Worm (Caenorhabditis elegans) whole organism, late embryonic: Measurements from ENCODE around the gene sri-6.
A peak's percentile ranks its signal among the peaks of the same experiment; 100 is the strongest.

Experiments
- C38D4.7 ChIP-seq: fragments of 200-800 bp; sonication (Bioruptor generic); optimal IDR thresholded peaks from 2 replicates; lab custom pipeline; 2018; ENCODE audit warnings: mild to moderate bottlenecking, missing genetic modification characterization, moderate library complexity, missing compliant biosample characterization
- F13H6.1 ChIP-seq: sonication (generic microtip); optimal IDR thresholded peaks from 2 replicates; lab custom pipeline; 2016; ENCODE audit warnings: missing genetic modification characterization, missing compliant biosample characterization
- T23F11.4 ChIP-seq: fragments of 200-800 bp; sonication (Bioruptor generic); optimal IDR thresholded peaks from 2 replicates; lab custom pipeline; 2018; ENCODE audit warnings: mild to moderate bottlenecking, missing genetic modification characterization, missing compliant biosample characterization
- Y22D7AL.16 ChIP-seq: sonication (generic microtip); optimal IDR thresholded peaks from 2 replicates; lab custom pipeline; 2016; ENCODE audit warnings: missing genetic modification characterization, missing compliant biosample characterization
- ama-1 ChIP-seq: fragments of 150-350 bp; optimal IDR thresholded peaks from 2 replicates; lab custom pipeline; 2014
- ceh-14 ChIP-seq: sonication (generic microtip); optimal IDR thresholded peaks from 2 replicates; lab custom pipeline; 2016; ENCODE audit warnings: missing genotype, missing genetic modification characterization, missing compliant biosample characterization
- ceh-18 ChIP-seq: sonication (generic microtip); optimal IDR thresholded peaks from 2 replicates; lab custom pipeline; 2016; ENCODE audit warnings: missing genetic modification characterization, missing compliant biosample characterization
- ceh-19 ChIP-seq: fragments of 200-800 bp; sonication (Bioruptor generic); optimal IDR thresholded peaks from 2 replicates; lab custom pipeline; 2018; ENCODE audit warnings: mild to moderate bottlenecking, missing genetic modification characterization, missing compliant biosample characterization
- ceh-2 ChIP-seq: sonication (generic microtip); optimal IDR thresholded peaks from 2 replicates; lab custom pipeline; 2016; ENCODE audit warnings: missing genotype, missing genetic modification characterization, missing compliant biosample characterization
- ceh-22 ChIP-seq: sonication (generic microtip); optimal IDR thresholded peaks from 2 replicates; lab custom pipeline; 2017; ENCODE audit warnings: missing biosample characterization, missing genetic modification characterization
- ceh-31 ChIP-seq: sonication (generic microtip); optimal IDR thresholded peaks from 2 replicates; lab custom pipeline; 2016; ENCODE audit warnings: missing genetic modification characterization, missing compliant biosample characterization
- ceh-34 ChIP-seq: sonication (generic microtip); optimal IDR thresholded peaks from 2 replicates; lab custom pipeline; 2016; ENCODE audit warnings: mild to moderate bottlenecking, missing genetic modification characterization, missing compliant biosample characterization
- ceh-48 ChIP-seq: sonication (generic microtip); optimal IDR thresholded peaks from 2 replicates; lab custom pipeline; 2016; ENCODE audit warnings: missing genetic modification characterization, inconsistent platforms, missing compliant biosample characterization
- ceh-9 ChIP-seq: sonication (generic microtip); optimal IDR thresholded peaks from 2 replicates; lab custom pipeline; 2016; ENCODE audit warnings: mild to moderate bottlenecking, missing genetic modification characterization, inconsistent platforms, missing compliant biosample characterization
- che-1 ChIP-seq: sonication (generic microtip); optimal IDR thresholded peaks from 2 replicates; lab custom pipeline; 2016; ENCODE audit warnings: mild to moderate bottlenecking, missing genetic modification characterization, missing compliant biosample characterization
- dmd-4 ChIP-seq: sonication (generic microtip); optimal IDR thresholded peaks from 2 replicates; lab custom pipeline; 2016; ENCODE audit warnings: borderline replicate concordance, missing genetic modification characterization, missing compliant biosample characterization
- dve-1 ChIP-seq: sonication (generic microtip); optimal IDR thresholded peaks from 2 replicates; lab custom pipeline; 2017; ENCODE audit warnings: antibody characterized with exemption, mild to moderate bottlenecking, missing genetic modification characterization, missing compliant biosample characterization
- ets-4 ChIP-seq: sonication (generic microtip); optimal IDR thresholded peaks from 2 replicates; lab custom pipeline; 2016; ENCODE audit warnings: missing genetic modification characterization, missing compliant biosample characterization
- eyg-1 ChIP-seq: sonication (generic microtip); optimal IDR thresholded peaks from 2 replicates; lab custom pipeline; 2016; ENCODE audit warnings: missing genotype, missing genetic modification characterization, missing compliant biosample characterization
- fax-1 ChIP-seq: sonication (generic microtip); optimal IDR thresholded peaks from 2 replicates; lab custom pipeline; 2016; ENCODE audit warnings: missing genotype, missing genetic modification characterization, missing compliant biosample characterization
- fkh-6 ChIP-seq: sonication (generic microtip); optimal IDR thresholded peaks from 2 replicates; lab custom pipeline; 2016; ENCODE audit warnings: missing genetic modification characterization, missing compliant biosample characterization
- gmeb-2 ChIP-seq: sonication (generic microtip); optimal IDR thresholded peaks from 2 replicates; lab custom pipeline; 2016; ENCODE audit warnings: missing genetic modification characterization, inconsistent platforms, missing compliant biosample characterization
- hlh-13 ChIP-seq: fragments of 200-800 bp; sonication (Bioruptor generic); optimal IDR thresholded peaks from 2 replicates; lab custom pipeline; 2018; ENCODE audit warnings: mild to moderate bottlenecking, missing genetic modification characterization, missing compliant biosample characterization
- hlh-15 ChIP-seq: sonication (generic microtip); optimal IDR thresholded peaks from 2 replicates; lab custom pipeline; 2016; ENCODE audit warnings: missing genetic modification characterization, missing compliant biosample characterization
- hlh-30 ChIP-seq: sonication (generic microtip); optimal IDR thresholded peaks from 2 replicates; lab custom pipeline; 2017; ENCODE audit warnings: antibody characterized with exemption, missing genetic modification characterization, missing compliant biosample characterization; ENCODE audit not compliant: insufficient read depth
- hlh-6 ChIP-seq: sonication (generic microtip); optimal IDR thresholded peaks from 2 replicates; lab custom pipeline; 2016; ENCODE audit warnings: missing genotype, missing genetic modification characterization, missing compliant biosample characterization
- hlh-8 ChIP-seq: sonication (generic microtip); optimal IDR thresholded peaks from 2 replicates; lab custom pipeline; 2016; ENCODE audit warnings: missing genotype, missing genetic modification characterization, missing compliant biosample characterization
- lim-6 ChIP-seq: sonication (generic microtip); optimal IDR thresholded peaks from 2 replicates; lab custom pipeline; 2016; ENCODE audit warnings: missing genetic modification characterization, missing compliant biosample characterization
- lin-11 ChIP-seq: fragments of 200-800 bp; sonication (Bioruptor generic); optimal IDR thresholded peaks from 2 replicates; lab custom pipeline; 2018; ENCODE audit warnings: mild to moderate bottlenecking, missing genetic modification characterization, missing compliant biosample characterization
- madf-2 ChIP-seq: sonication (generic microtip); optimal IDR thresholded peaks from 2 replicates; lab custom pipeline; 2017; ENCODE audit warnings: missing genetic modification characterization, missing compliant biosample characterization
- mec-3 ChIP-seq: sonication (generic microtip); optimal IDR thresholded peaks from 2 replicates; lab custom pipeline; 2016; ENCODE audit warnings: borderline replicate concordance, missing genetic modification characterization, missing compliant biosample characterization
- nfya-1 ChIP-seq: sonication (generic microtip); optimal IDR thresholded peaks from 2 replicates; lab custom pipeline; 2017; ENCODE audit warnings: missing genetic modification characterization, mild to moderate bottlenecking, missing compliant biosample characterization, antibody characterized with exemption, moderate library complexity
- nhr-11 ChIP-seq: fragments of 150-350 bp; optimal IDR thresholded peaks from 2 replicates; lab custom pipeline; 2014; ENCODE audit warnings: missing biosample characterization, missing genetic modification characterization
- nhr-232 ChIP-seq: sonication (generic microtip); optimal IDR thresholded peaks from 2 replicates; lab custom pipeline; 2016; ENCODE audit warnings: missing genetic modification characterization, missing compliant biosample characterization
- npax-4 ChIP-seq: sonication (generic microtip); optimal IDR thresholded peaks from 2 replicates; lab custom pipeline; 2016; ENCODE audit warnings: missing genetic modification characterization, missing compliant biosample characterization
- odd-2 ChIP-seq: sonication (generic microtip); optimal IDR thresholded peaks from 2 replicates; lab custom pipeline; 2017; ENCODE audit warnings: antibody characterized with exemption, mild to moderate bottlenecking, missing genetic modification characterization, missing compliant biosample characterization
- pat-9 ChIP-seq: fragments of 200-800 bp; sonication (Bioruptor generic); optimal IDR thresholded peaks from 2 replicates; lab custom pipeline; 2018; ENCODE audit warnings: mild to moderate bottlenecking, missing genetic modification characterization, moderate library complexity, missing compliant biosample characterization
- pax-1 ChIP-seq: fragments of 150-350 bp; optimal IDR thresholded peaks from 2 replicates; lab custom pipeline; 2014; ENCODE audit warnings: missing biosample characterization, missing genetic modification characterization
- pha-2 ChIP-seq: sonication (generic microtip); optimal IDR thresholded peaks from 2 replicates; lab custom pipeline; 2017; ENCODE audit warnings: mild to moderate bottlenecking, missing genetic modification characterization, missing compliant biosample characterization
- pha-4 ChIP-seq: fragments of 150-350 bp; optimal IDR thresholded peaks from 2 replicates; lab custom pipeline; 2018; ENCODE audit warnings: missing biosample characterization, missing genetic modification reagents, missing genetic modification characterization
- rnt-1 ChIP-seq: sonication (generic microtip); optimal IDR thresholded peaks from 2 replicates; lab custom pipeline; 2016; ENCODE audit warnings: missing genetic modification characterization, missing compliant biosample characterization
- sdc-2 ChIP-seq: sonication (generic microtip); optimal IDR thresholded peaks from 2 replicates; lab custom pipeline; 2016; ENCODE audit warnings: missing genotype, missing genetic modification characterization, missing compliant biosample characterization
- sox-2 ChIP-seq: fragments of 200-800 bp; sonication (Bioruptor generic); IDR thresholded peaks from 2 replicates; pipeline ENCODE4 v1.3.6; 2022; ENCODE audit warnings: missing genetic modification reagents, missing genetic modification characterization, missing compliant biosample characterization
- sox-4 ChIP-seq: sonication (generic microtip); optimal IDR thresholded peaks from 2 replicates; lab custom pipeline; 2017; ENCODE audit warnings: mild to moderate bottlenecking, missing genetic modification characterization, inconsistent platforms, missing compliant biosample characterization
- syd-9 ChIP-seq: sonication (generic microtip); optimal IDR thresholded peaks from 2 replicates; lab custom pipeline; 2016; ENCODE audit warnings: mild to moderate bottlenecking, missing genetic modification characterization, moderate library complexity, missing compliant biosample characterization
- ttx-3 ChIP-seq: sonication (generic microtip); optimal IDR thresholded peaks from 2 replicates; lab custom pipeline; 2016; ENCODE audit warnings: missing genetic modification reagents, missing genetic modification characterization, missing compliant biosample characterization
- unc-3 ChIP-seq, 2 experiments: fragments of 200-800 bp in 1 of 2; sonication (Bioruptor generic) in 1 of 2; sonication (generic microtip) in 1 of 2; conservative IDR thresholded peaks in 1 of 2; optimal IDR thresholded peaks in 1 of 2; 2 replicates each; pipeline versions ENCODE4 v1.3.6 to Lab custom; 2016 to 2022; ENCODE audit warnings: missing compliant biosample characterization in 2 of 2, missing genetic modification characterization in 2 of 2, missing genetic modification reagents in 1 of 2
- unc-42 ChIP-seq: sonication (generic microtip); optimal IDR thresholded peaks from 2 replicates; lab custom pipeline; 2016; ENCODE audit warnings: missing genotype, missing genetic modification characterization, missing compliant biosample characterization
- unc-55 ChIP-seq: sonication (generic microtip); optimal IDR thresholded peaks from 2 replicates; lab custom pipeline; 2017; ENCODE audit warnings: missing biosample characterization, missing genetic modification reagents, missing genetic modification characterization
- unc-86 ChIP-seq: sonication (generic microtip); optimal IDR thresholded peaks from 2 replicates; lab custom pipeline; 2016; ENCODE audit warnings: missing genetic modification characterization, missing compliant biosample characterization
- zip-5 ChIP-seq: sonication (generic microtip); optimal IDR thresholded peaks from 2 replicates; lab custom pipeline; 2016; ENCODE audit warnings: missing genetic modification characterization, missing compliant biosample characterization
- ztf-16 ChIP-seq: sonication (generic microtip); optimal IDR thresholded peaks from 2 replicates; lab custom pipeline; 2017; ENCODE audit warnings: missing genetic modification characterization, missing compliant biosample characterization

sri-6 gene

DNA sequence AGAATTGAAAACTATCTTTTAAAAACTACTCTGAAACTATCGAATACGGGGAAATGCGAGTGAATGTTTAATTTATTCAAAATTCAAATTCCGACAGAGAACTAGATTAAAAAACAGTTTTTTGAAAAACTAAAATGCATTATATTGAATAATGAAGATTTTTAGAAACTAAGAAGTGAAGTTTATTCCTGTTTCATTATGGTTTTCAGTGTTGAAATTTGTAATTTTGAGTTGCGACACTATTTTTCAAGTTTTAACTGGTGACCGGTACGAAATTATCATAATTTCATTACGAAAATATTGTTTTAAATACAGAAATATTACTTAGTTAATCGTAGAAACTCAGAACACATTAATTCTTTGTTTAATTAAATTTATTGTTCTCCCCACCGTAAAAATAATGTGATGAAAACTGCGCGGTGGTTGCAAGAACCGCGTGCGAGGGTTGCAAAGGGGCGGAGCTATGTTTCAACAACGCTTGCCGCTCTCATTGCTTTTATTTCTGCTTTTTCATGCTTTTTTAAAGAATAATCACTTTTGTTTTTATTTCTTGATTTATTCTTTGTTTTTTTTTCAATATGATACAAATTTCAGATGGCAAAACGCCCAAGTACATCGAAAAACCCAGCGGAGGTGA is 9.2 kb upstream of the sri-6 start, which contains the start of gene him-17:
TSS of gene him-17 (plus strand) at position 595 of the 637 bp plus-strand sequence.
- no peak for TF ChIP-seq ama-1
- no peak for TF ChIP-seq nhr-11
- TF ChIP-seq dmd-4 (tag; lab: Kevin White, UChicago) = no peak
- peak; percentile 56 for TF ChIP-seq unc-42
- TF ChIP-seq fax-1 (tag; lab: Kevin White, UChicago) = peak; percentile 15
- TF ChIP-seq ets-4 = no peak
- peak; percentile 58 for TF ChIP-seq pat-9 (tag; lab: Kevin White, UChicago)
- no peak for TF ChIP-seq ceh-9
- peak; percentile 57 for TF ChIP-seq nfya-1 (tag; lab: Kevin White, UChicago)
- TF ChIP-seq C38D4.7 = peak; percentile 47
- no peak for TF ChIP-seq ztf-16 (tag; lab: Kevin White, UChicago)
- TF ChIP-seq ceh-34 = peak; percentile 45
- TF ChIP-seq ceh-2 (tag; lab: Kevin White, UChicago) = peak; percentile 23
- TF ChIP-seq hlh-6 = no peak
- no peak for TF ChIP-seq lim-6 (tag; lab: Kevin White, UChicago)
- peak; percentile 25 for TF ChIP-seq hlh-15 (tag; lab: Kevin White, UChicago)
- no peak for TF ChIP-seq eyg-1
- TF ChIP-seq ceh-48 (tag; lab: Kevin White, UChicago) = no peak
- no peak for TF ChIP-seq pax-1 (tag; lab: Kevin White, UChicago)
- peak; percentile 43; the same call in 1 of the 2 replicates for TF ChIP-seq sox-2 (GFP tag; lab: Robert Waterston, UW)
- no peak for TF ChIP-seq sox-4 (tag; lab: Kevin White, UChicago)
- TF ChIP-seq pha-4 = no peak
- no peak for TF ChIP-seq ceh-22 (tag; lab: Kevin White, UChicago)
- TF ChIP-seq syd-9 (tag; lab: Kevin White, UChicago) = no peak
- no peak for TF ChIP-seq hlh-13 (GFP tag; lab: Kevin White, UChicago)
- peak; percentile 42 for TF ChIP-seq lin-11 (tag; lab: Kevin White, UChicago)
- peak; percentile 27 for TF ChIP-seq unc-86 (tag; lab: Kevin White, UChicago)
- TF ChIP-seq rnt-1 = no peak
- peak; percentile 20 for TF ChIP-seq madf-2 (tag; lab: Kevin White, UChicago)
- TF ChIP-seq che-1 (tag; lab: Kevin White, UChicago) = peak; percentile 43
- peak; percentile 49 for TF ChIP-seq ceh-19
- TF ChIP-seq gmeb-2 (tag; lab: Kevin White, UChicago) = peak; percentile 27
- TF ChIP-seq nhr-232 = no peak
- peak; percentile 69 for TF ChIP-seq ceh-31 (tag; lab: Kevin White, UChicago)
- peak; percentile 77 for TF ChIP-seq ceh-14
- no peak for TF ChIP-seq F13H6.1 (tag; lab: Kevin White, UChicago)
- no peak for TF ChIP-seq unc-55 (GFP tag; lab: Kevin White, UChicago)
- TF ChIP-seq ceh-18 (tag; lab: Kevin White, UChicago) = no peak
- peak; percentile 70 for TF ChIP-seq pha-2 (tag; lab: Kevin White, UChicago)
- peak; percentile 64 for TF ChIP-seq ttx-3 (tag; lab: Kevin White, UChicago)
- 0 out of 2 replicates have a peak, but pooled peaks have one; percentile 10 for TF ChIP-seq unc-3 (GFP tag; conservative IDR thresholded peaks at IDR 0.05; lab: Robert Waterston, UW)
- no peak for TF ChIP-seq unc-3 (tag; optimal IDR thresholded peaks at IDR 0.05; lab: Kevin White, UChicago)
- peak; percentile 10 for TF ChIP-seq fkh-6
- no peak for TF ChIP-seq dve-1 (tag; lab: Kevin White, UChicago)
- TF ChIP-seq zip-5 = no peak
- peak; percentile 47 for TF ChIP-seq odd-2
- TF ChIP-seq T23F11.4 (GFP tag; lab: Kevin White, UChicago) = no peak
- no peak for TF ChIP-seq sdc-2
- TF ChIP-seq hlh-30 (tag; lab: Kevin White, UChicago) = no peak
- TF ChIP-seq mec-3 (tag; lab: Kevin White, UChicago) = no peak
- no peak for TF ChIP-seq Y22D7AL.16 (tag; lab: Kevin White, UChicago)
- no peak for TF ChIP-seq hlh-8 (tag; lab: Kevin White, UChicago)
- no peak for TF ChIP-seq npax-4 (tag; lab: Kevin White, UChicago)
